Fruit fly (Drosophila melanogaster) whole organism, prepupa: ENCODE data around the gene CG15330.

Source experiments
- CG10631 ChIP-seq: fragments of 200-800 bp; sonication (Bioruptor generic); optimal IDR thresholded peaks from 2 replicates; lab custom pipeline; 2016; ENCODE audit warnings: missing biosample characterization, missing genetic modification characterization
- CG34406 ChIP-seq: fragments of 200-800 bp; sonication (Bioruptor generic); optimal IDR thresholded peaks from 3 replicates; lab custom pipeline; 2016; ENCODE audit warnings: missing biosample characterization, missing genetic modification characterization
- CG8319 ChIP-seq: fragments of 200-800 bp; sonication (Bioruptor generic); optimal IDR thresholded peaks from 3 replicates; lab custom pipeline; 2016; ENCODE audit warnings: missing biosample characterization, missing genetic modification characterization
- OdsH ChIP-seq: fragments of 200-800 bp; sonication (Bioruptor generic); optimal IDR thresholded peaks from 3 replicates; lab custom pipeline; 2016; ENCODE audit warnings: missing biosample characterization, missing genetic modification characterization

DNA sequence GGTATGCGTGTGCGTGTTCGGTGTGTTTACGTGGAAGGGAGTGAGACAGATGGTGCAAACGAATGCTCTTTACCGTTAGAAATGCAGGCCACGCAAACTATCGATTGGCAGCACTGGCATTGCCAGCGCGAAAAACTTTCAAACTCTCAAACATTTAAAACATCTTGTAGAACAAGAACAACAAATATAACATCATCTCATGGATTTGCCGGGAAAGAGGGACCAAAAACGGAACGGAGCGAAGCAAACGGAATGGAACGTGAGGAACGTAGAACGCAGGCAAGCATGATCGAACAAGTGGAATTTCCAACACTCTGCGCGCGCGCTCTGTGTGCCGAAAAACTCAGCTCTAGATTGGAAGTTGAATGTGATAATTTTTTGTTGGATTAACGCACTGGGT lies 3.6 kb downstream of the CG15330 start:
- TF ChIP-seq OdsH (GFP tag; lab: Kevin White, UChicago) (no peak), CG10631 (GFP tag; lab: Kevin White, UChicago) (no peak), CG8319 (GFP tag; lab: Kevin White, UChicago) (no peak), CG34406 (GFP tag; lab: Kevin White, UChicago) (no peak)
